Fruit fly (Drosophila melanogaster): ENCODE results near the gene GILT3.

dm6 chr3R:23686924-23687323, 9.8 kb downstream of the GILT3 start:
- no peak for TF ChIP-seq CG8478 (optimal IDR thresholded peaks at IDR 0.05)
- TF ChIP-seq CTCF (optimal IDR thresholded peaks at IDR 0.05), result no peak
